Worm (Caenorhabditis elegans): ENCODE results near the gene B0222.1.
A peak's percentile ranks its signal among the peaks of the same experiment; 100 is the strongest.

Gene B0222.1

DNA sequence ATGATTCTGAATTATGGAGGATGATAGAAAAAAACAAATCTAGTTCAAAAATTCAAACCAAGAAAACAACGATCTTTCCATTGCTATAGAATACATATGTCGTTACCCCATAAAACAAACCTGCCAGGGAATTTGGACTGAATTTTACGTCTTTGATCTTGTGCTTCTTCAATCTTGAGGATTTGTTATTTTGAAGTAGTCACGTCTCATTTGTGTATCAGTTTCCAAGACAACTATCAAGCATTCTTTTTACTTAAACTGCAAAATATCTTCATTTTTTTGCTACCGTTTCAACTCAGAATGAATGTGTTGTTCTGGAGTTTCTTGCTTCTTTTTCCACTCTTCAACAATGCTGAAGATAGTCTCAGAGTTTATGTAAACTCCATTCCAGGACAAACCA lies 3.3 kb upstream of the B0222.1 start, which contains the start of gene F21C10.19:
Gene F21C10.19, plus strand, starts transcription at position 301 of the 400 bp plus-strand sequence.
- TF ChIP-seq snu-23 (GFP tag; optimal IDR thresholded peaks at IDR 0.05) (no peak), efl-1 (optimal IDR thresholded peaks at IDR 0.05) (no peak), efl-1 (GFP tag; optimal IDR thresholded peaks at IDR 0.05 in 1 of 2) (peak in 1 of 2 experiments; percentile 60), unc-86 (tag; optimal IDR thresholded peaks at IDR 0.05) (no peak)

DNA sequence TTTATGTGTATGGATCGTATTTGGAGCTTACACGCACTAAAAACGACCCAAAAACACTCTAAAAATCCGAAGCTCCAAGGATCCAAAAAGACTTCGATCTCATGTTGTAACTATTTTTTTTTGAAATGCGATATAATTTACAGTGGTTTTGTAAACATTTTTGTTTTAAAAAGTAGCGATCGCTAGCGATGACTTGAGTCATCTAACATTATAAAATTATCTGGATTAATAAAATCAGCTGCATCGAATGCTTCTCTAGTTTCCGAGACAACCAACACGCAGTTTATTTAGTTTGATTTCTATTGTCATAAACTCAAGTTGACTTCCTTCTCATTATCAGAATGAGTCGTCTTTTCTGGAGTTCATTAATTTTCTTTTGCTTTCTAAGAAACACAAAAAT lies 2.0 kb upstream of the B0222.1 start, which contains the start of gene F21C10.1:
Gene F21C10.1, plus strand, starts transcription at position 301 of the 400 bp plus-strand sequence.
- no peak for TF ChIP-seq elt-3 (tag; optimal IDR thresholded peaks at IDR 0.05)
- TF ChIP-seq swsn-7 (tag; optimal IDR thresholded peaks at IDR 0.05), result no peak
- no peak for TF ChIP-seq sptf-1 (tag; optimal IDR thresholded peaks at IDR 0.05)

DNA sequence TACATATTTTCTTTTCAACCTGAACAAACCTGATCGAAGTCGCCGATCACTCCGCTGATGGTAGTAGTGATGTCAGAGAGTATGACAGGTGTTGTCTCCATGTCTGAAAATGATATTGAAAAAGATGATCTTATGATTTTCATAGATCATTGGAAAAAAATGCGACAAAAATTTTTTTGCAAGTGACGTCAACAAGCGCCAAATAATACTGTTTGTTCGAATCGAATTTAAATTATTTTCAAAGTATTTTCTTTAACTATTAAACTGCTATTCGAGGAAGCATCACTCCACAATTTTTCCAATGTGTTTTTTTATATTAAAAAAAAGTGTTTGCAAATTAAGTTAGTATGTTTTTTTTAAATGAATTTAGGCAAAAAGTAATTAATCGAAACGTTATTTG lies 3.6 kb downstream of the B0222.1 start, which contains the start of gene pitr-2:
Gene pitr-2, minus strand, starts transcription at position 101 of the 400 bp plus-strand sequence.
- TF ChIP-seq mdl-1 (tag; optimal IDR thresholded peaks at IDR 0.05), result no peak
- no peak for TF ChIP-seq xbp-1 (tag; optimal IDR thresholded peaks at IDR 0.05)
- no peak for TF ChIP-seq elt-3 (tag; optimal IDR thresholded peaks at IDR 0.05)
- TF ChIP-seq ceh-63 (GFP tag; optimal IDR thresholded peaks at IDR 0.05), result no peak
- no peak for TF ChIP-seq F16B12.6 (tag; optimal IDR thresholded peaks at IDR 0.05)

DNA sequence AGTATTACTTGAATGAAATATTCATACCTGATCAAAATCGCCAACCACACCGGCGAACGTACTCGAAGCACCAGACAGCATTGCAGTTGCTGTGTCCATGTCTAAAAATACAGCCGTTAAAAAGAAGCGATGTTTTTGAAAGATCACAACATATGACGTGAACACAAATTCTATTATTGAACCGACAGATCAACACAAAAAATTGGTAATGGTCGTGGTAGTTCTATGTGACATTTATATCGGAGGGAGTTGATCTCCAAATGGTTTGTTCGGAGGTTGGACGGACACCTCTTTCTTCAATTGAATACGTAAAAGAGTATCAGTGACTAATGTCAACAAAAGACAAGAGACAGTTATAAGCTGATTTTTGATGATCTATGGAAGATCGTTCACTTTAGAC lies 7.2 kb downstream of the B0222.1 start, which contains the start of gene pitr-3:
Gene pitr-3, minus strand, starts transcription at position 101 of the 400 bp plus-strand sequence.
- TF ChIP-seq blmp-1 (tag; optimal IDR thresholded peaks at IDR 0.05) (no peak), F16B12.6 (tag; optimal IDR thresholded peaks at IDR 0.05) (no peak), nhr-77 (tag; optimal IDR thresholded peaks at IDR 0.05) (no peak), mab-9 (GFP tag; IDR thresholded peaks at IDR 0.05) (no peak), lin-15B (tag; optimal IDR thresholded peaks at IDR 0.05) (no peak), lir-3 (tag; optimal IDR thresholded peaks at IDR 0.05; ENCODE audit: poor library complexity) (no peak), C16A3.4 (tag; optimal IDR thresholded peaks at IDR 0.05) (no peak), grh-1 (GFP tag; IDR thresholded peaks at IDR 0.05) (no peak), nhr-12 (tag; optimal IDR thresholded peaks at IDR 0.05) (no peak), nhr-85 (tag) (no peak), ztf-4 (tag; optimal IDR thresholded peaks at IDR 0.05) (no peak), unc-62 (GFP tag; optimal IDR thresholded peaks at IDR 0.05) (no peak)

DNA sequence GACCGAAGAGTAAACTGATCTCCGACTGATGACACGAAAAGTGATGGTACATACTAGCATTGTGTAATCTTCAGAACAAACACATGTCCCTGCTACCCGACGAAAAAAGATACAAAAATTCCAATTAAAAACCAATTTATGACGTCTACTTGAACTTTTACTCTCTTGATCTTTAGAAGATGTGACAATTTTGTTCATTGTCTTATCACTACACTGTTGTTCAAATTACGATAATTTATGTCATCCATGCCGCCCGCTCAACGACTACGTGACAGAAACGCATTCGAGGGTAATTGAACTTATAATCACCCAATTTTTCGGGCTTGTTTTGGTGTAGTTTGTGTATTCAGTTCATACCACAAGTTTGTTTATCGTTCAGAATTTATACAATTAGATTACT lies 9.8 kb downstream of the B0222.1 start:
- TF ChIP-seq isw-1 (GFP tag; IDR thresholded peaks at IDR 0.05) (no peak), lin-14 (GFP tag; optimal IDR thresholded peaks at IDR 0.05) (peak; percentile 19), nhr-71 (tag; optimal IDR thresholded peaks at IDR 0.05) (peak; percentile 14), pag-3 (tag; optimal IDR thresholded peaks at IDR 0.05; ENCODE audit: borderline replicate concordance, insufficient read depth) (no peak), tbx-2 (tag; optimal IDR thresholded peaks at IDR 0.05) (no peak), Y116A8C.19 (tag; optimal IDR thresholded peaks at IDR 0.05; ENCODE audit: borderline replicate concordance) (no peak), unc-86 (tag; optimal IDR thresholded peaks at IDR 0.05) (no peak), grh-1 (GFP tag; IDR thresholded peaks at IDR 0.05) (no peak), efl-1 (optimal IDR thresholded peaks at IDR 0.05) (no peak), efl-1 (GFP tag; optimal IDR thresholded peaks at IDR 0.05 in 1 of 2) (peak in 1 of 2 experiments; percentile 73), F16B12.6 (tag; optimal IDR thresholded peaks at IDR 0.05) (no peak), skn-1 (tag; optimal IDR thresholded peaks at IDR 0.05) (no peak), nhr-20 (tag; optimal IDR thresholded peaks at IDR 0.05) (peak; percentile 74), elt-3 (tag; optimal IDR thresholded peaks at IDR 0.05) (peak in 2 of 6 experiments; percentile 15 to 53), nhr-19 (GFP tag; conservative IDR thresholded peaks at IDR 0.05) (no peak), nhr-85 (tag) (peak; percentile 27), blmp-1 (tag; optimal IDR thresholded peaks at IDR 0.05) (peak; percentile 60), irx-1 (tag; optimal IDR thresholded peaks at IDR 0.05) (no peak)

DNA sequence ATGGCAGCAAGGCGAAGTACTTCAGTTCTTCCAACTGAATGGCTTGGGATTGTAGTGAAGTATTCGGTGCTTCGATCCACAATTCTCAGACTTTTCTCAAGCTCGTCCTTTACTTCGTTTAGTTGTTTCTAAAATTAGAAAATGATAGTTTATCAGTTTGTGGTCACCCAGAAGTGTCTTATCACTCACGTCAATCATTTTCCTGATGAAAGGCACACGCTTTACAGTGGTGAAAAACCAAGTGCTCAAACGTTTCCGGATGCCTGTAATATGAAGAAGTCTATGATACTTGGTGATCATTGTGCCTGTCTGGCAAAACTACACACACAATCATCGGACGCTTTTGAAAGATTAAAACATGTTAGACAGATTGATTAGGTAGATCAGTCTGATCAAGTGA lies 12.1 kb downstream of the B0222.1 start:
- TF ChIP-seq nhr-85 (tag) (peak; percentile 23), efl-1 (optimal IDR thresholded peaks at IDR 0.05) (no peak), efl-1 (GFP tag; optimal IDR thresholded peaks at IDR 0.05 in 1 of 2) (peak in 1 of 2 experiments; percentile 70), blmp-1 (tag; optimal IDR thresholded peaks at IDR 0.05) (no peak), skn-1 (tag; optimal IDR thresholded peaks at IDR 0.05) (no peak), fkh-8 (tag; optimal IDR thresholded peaks at IDR 0.05) (no peak), elt-2 (tag; optimal IDR thresholded peaks at IDR 0.05) (peak; percentile 90), unc-86 (tag; optimal IDR thresholded peaks at IDR 0.05) (no peak)
